Worm (Caenorhabditis elegans) whole organism, midembryonic: Measurements from ENCODE around the gene C37C3.9.

Source experiments
- med-1 ChIP-seq: sonication (generic microtip); optimal IDR thresholded peaks from 2 replicates; lab custom pipeline; 2017; ENCODE audit warnings: missing genetic modification characterization, mild to moderate bottlenecking, missing compliant biosample characterization, antibody characterized with exemption, missing genetic modification reagents; ENCODE audit not compliant: insufficient read depth
- ref-1 ChIP-seq: fragments of 200-800 bp; sonication (Bioruptor generic); conservative IDR thresholded peaks from 2 replicates; pipeline ENCODE4 v1.3.6; 2022; ENCODE audit warnings: missing genetic modification reagents, missing genetic modification characterization, missing compliant biosample characterization

ce11 chrV:7852078-7852477 lies 2.4 kb downstream of the C37C3.9 start:
- no peak for TF ChIP-seq ref-1 (GFP tag; lab: Robert Waterston, UW)
- no peak for TF ChIP-seq med-1
